Worm (Caenorhabditis elegans) whole organism, mixed stage, embryonic: ENCODE measurements around the gene pcn-1.

Source experiments
- M03D4.4 ChIP-seq: sonication (generic microtip); optimal IDR thresholded peaks from 2 replicates; lab custom pipeline; 2017; ENCODE audit warnings: mild to moderate bottlenecking, missing genetic modification characterization, missing compliant biosample characterization
- bed-3 ChIP-seq: fragments of 200-800 bp; sonication (Bioruptor generic); optimal IDR thresholded peaks from 3 replicates; lab custom pipeline; 2018; ENCODE audit warnings: mild to moderate bottlenecking, missing genetic modification characterization, moderate library complexity, missing compliant biosample characterization
- blmp-1 ChIP-seq: fragments of 150-350 bp; optimal IDR thresholded peaks from 2 replicates; lab custom pipeline; 2014; ENCODE audit warnings: missing biosample characterization, missing genetic modification characterization
- ceh-39 ChIP-seq: fragments of 150-350 bp; optimal IDR thresholded peaks from 2 replicates; lab custom pipeline; 2014; ENCODE audit warnings: missing biosample characterization, missing genetic modification characterization
- ceh-43 ChIP-seq: fragments of 200-800 bp; sonication (Bioruptor generic); optimal IDR thresholded peaks from 2 replicates; lab custom pipeline; 2018; ENCODE audit warnings: mild to moderate bottlenecking, missing genetic modification characterization, moderate library complexity, missing compliant biosample characterization
- ceh-83 ChIP-seq: fragments of 200-800 bp; sonication (Bioruptor generic); optimal IDR thresholded peaks from 2 replicates; lab custom pipeline; 2018; ENCODE audit warnings: mild to moderate bottlenecking, missing genetic modification characterization, missing compliant biosample characterization
- ces-1 ChIP-seq: fragments of 150-350 bp; optimal IDR thresholded peaks from 2 replicates; lab custom pipeline; 2014; ENCODE audit warnings: missing biosample characterization, missing genetic modification reagents, missing genetic modification characterization
- cnd-1 ChIP-seq: fragments of 200-800 bp; sonication (Bioruptor generic); optimal IDR thresholded peaks from 2 replicates; lab custom pipeline; 2018; ENCODE audit warnings: mild to moderate bottlenecking, missing genetic modification characterization, missing compliant biosample characterization
- drap-1 ChIP-seq: fragments of 200-800 bp; sonication (Bioruptor generic); optimal IDR thresholded peaks from 3 replicates; lab custom pipeline; 2018; ENCODE audit warnings: mild to moderate bottlenecking, missing genetic modification characterization, missing compliant biosample characterization
- elt-1 ChIP-seq: sonication (generic microtip); optimal IDR thresholded peaks from 2 replicates; lab custom pipeline; 2017; ENCODE audit warnings: missing genetic modification characterization, mild to moderate bottlenecking, missing compliant biosample characterization, antibody characterized with exemption, moderate library complexity, borderline replicate concordance; ENCODE audit not compliant: insufficient read depth
- elt-3 ChIP-seq: fragments of 150-350 bp; optimal IDR thresholded peaks from 2 replicates; lab custom pipeline; 2014; ENCODE audit warnings: missing biosample characterization, missing genetic modification characterization
- flh-1 ChIP-seq: fragments of 200-800 bp; sonication (Bioruptor generic); optimal IDR thresholded peaks from 2 replicates; lab custom pipeline; 2018; ENCODE audit warnings: mild to moderate bottlenecking, missing genetic modification characterization, moderate library complexity, missing compliant biosample characterization
- ham-2 ChIP-seq: fragments of 200-800 bp; sonication (Bioruptor generic); optimal IDR thresholded peaks from 2 replicates; lab custom pipeline; 2018; ENCODE audit warnings: mild to moderate bottlenecking, missing genetic modification characterization, missing compliant biosample characterization
- hlh-1 ChIP-seq: fragments of 150-350 bp; optimal IDR thresholded peaks from 2 replicates; lab custom pipeline; 2014; ENCODE audit warnings: missing biosample characterization, missing genetic modification reagents, missing genetic modification characterization
- lin-13 ChIP-seq: fragments of 150-350 bp; optimal IDR thresholded peaks from 2 replicates; lab custom pipeline; 2014; ENCODE audit warnings: missing biosample characterization, missing genetic modification characterization
- lin-32 ChIP-seq: fragments of 200-800 bp; sonication (Bioruptor generic); optimal IDR thresholded peaks from 2 replicates; lab custom pipeline; 2018; ENCODE audit warnings: mild to moderate bottlenecking, missing genetic modification characterization, missing compliant biosample characterization
- lsy-2 ChIP-seq: fragments of 150-350 bp; optimal IDR thresholded peaks from 2 replicates; lab custom pipeline; 2014; ENCODE audit warnings: missing biosample characterization, missing genetic modification characterization
- mab-5 ChIP-seq: fragments of 150-350 bp; optimal IDR thresholded peaks from 2 replicates; lab custom pipeline; 2014; ENCODE audit warnings: missing biosample characterization, missing genetic modification characterization
- mep-1 ChIP-seq: fragments of 150-350 bp; optimal IDR thresholded peaks from 2 replicates; lab custom pipeline; 2017; ENCODE audit warnings: missing biosample characterization, missing genetic modification reagents, missing genetic modification characterization, inconsistent platforms
- mls-2 ChIP-seq: sonication (generic microtip); optimal IDR thresholded peaks from 2 replicates; lab custom pipeline; 2016; ENCODE audit warnings: mild to moderate bottlenecking, missing genetic modification characterization, moderate library complexity, missing compliant biosample characterization
- nhr-12 ChIP-seq: fragments of 150-350 bp; optimal IDR thresholded peaks from 2 replicates; lab custom pipeline; 2014; ENCODE audit warnings: missing biosample characterization, missing genetic modification characterization
- nhr-2 ChIP-seq: fragments of 150-350 bp; optimal IDR thresholded peaks from 2 replicates; lab custom pipeline; 2014; ENCODE audit warnings: missing biosample characterization, missing genetic modification characterization
- nhr-237 ChIP-seq: fragments of 150-350 bp; optimal IDR thresholded peaks from 2 replicates; lab custom pipeline; 2014; ENCODE audit warnings: missing biosample characterization, missing genetic modification characterization
- nhr-28 ChIP-seq: fragments of 150-350 bp; optimal IDR thresholded peaks from 2 replicates; lab custom pipeline; 2014; ENCODE audit warnings: missing biosample characterization, missing genetic modification characterization
- nhr-76 ChIP-seq: sonication (generic microtip); optimal IDR thresholded peaks from 2 replicates; lab custom pipeline; 2017; ENCODE audit warnings: missing biosample characterization, missing genetic modification characterization
- pha-4 ChIP-seq: fragments of 150-350 bp; optimal IDR thresholded peaks from 2 replicates; lab custom pipeline; 2018; ENCODE audit warnings: missing biosample characterization, missing genetic modification reagents, missing genetic modification characterization
- sem-2 ChIP-seq: fragments of 200-800 bp; sonication (Bioruptor generic); optimal IDR thresholded peaks from 2 replicates; lab custom pipeline; 2018; ENCODE audit warnings: mild to moderate bottlenecking, missing genetic modification characterization, missing compliant biosample characterization
- snpc-4 ChIP-seq: fragments of 150-350 bp; optimal IDR thresholded peaks from 2 replicates; lab custom pipeline; 2014; ENCODE audit warnings: missing biosample characterization, missing genetic modification characterization
- sptf-1 ChIP-seq: sonication (generic microtip); optimal IDR thresholded peaks from 2 replicates; lab custom pipeline; 2017; ENCODE audit warnings: mild to moderate bottlenecking, missing genetic modification characterization, moderate library complexity, missing compliant biosample characterization
- tbx-8 ChIP-seq: fragments of 200-800 bp; sonication (Bioruptor generic); optimal IDR thresholded peaks from 2 replicates; lab custom pipeline; 2018; ENCODE audit warnings: mild to moderate bottlenecking, missing genetic modification characterization, moderate library complexity, missing compliant biosample characterization
- unc-120 ChIP-seq: sonication (generic microtip); optimal IDR thresholded peaks from 2 replicates; lab custom pipeline; 2017; ENCODE audit warnings: missing genetic modification characterization, missing compliant biosample characterization; ENCODE audit not compliant: poor library complexity, severe bottlenecking
- unc-39 ChIP-seq: fragments of 150-350 bp; optimal IDR thresholded peaks from 2 replicates; lab custom pipeline; 2014; ENCODE audit warnings: missing biosample characterization, missing genetic modification characterization
- unc-62 ChIP-seq: fragments of 150-350 bp; optimal IDR thresholded peaks from 2 replicates; lab custom pipeline; 2014; ENCODE audit warnings: missing biosample characterization, missing genetic modification reagents, missing genetic modification characterization
- zip-8 ChIP-seq: fragments of 150-350 bp; optimal IDR thresholded peaks from 2 replicates; lab custom pipeline; 2014; ENCODE audit warnings: missing biosample characterization, missing genetic modification characterization
- ztf-11 ChIP-seq: fragments of 150-350 bp; optimal IDR thresholded peaks from 2 replicates; lab custom pipeline; 2014; ENCODE audit warnings: missing biosample characterization, missing genetic modification characterization

pcn-1 gene

DNA sequence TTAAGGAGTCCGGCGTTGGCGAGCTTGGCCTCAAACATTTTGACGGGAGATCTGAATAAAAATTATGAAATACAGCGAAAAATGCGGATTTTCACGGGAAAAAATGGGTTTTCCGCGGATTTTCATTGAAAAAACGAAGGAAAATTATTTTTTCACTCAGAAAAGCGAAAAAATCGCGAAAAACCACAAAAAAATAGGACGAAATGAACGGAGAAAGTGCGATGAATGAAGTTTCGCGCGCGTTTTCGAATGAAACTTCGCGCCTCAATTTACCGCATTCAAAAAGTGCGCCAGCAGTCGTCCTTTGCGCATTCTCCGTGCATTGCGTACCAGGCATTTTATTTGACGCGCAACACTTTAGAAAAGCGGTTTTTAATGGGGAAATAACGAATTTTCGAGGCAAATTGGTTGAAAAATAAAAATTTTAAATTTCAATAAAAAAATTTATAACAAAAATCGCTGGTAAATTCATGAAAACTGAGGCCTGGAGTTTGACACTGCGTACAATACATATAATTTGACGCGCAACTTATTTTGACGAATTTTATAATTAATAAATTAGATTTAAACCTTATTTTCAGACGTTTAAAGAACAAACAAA is at the start of gene pcn-1:
Gene pcn-1, minus strand, starts transcription at position 51 of the 601 bp plus-strand sequence.
- TF ChIP-seq M03D4.4 (peak; percentile 12), blmp-1 (tag; lab: Kevin White, UChicago) (peak; percentile 39), cnd-1 (tag; lab: Kevin White, UChicago) (peak; percentile 33), elt-1 (tag; lab: Kevin White, UChicago) (no peak), lin-32 (GFP tag; lab: Kevin White, UChicago) (no peak), ceh-83 (GFP tag; lab: Kevin White, UChicago) (no peak), sptf-1 (peak; percentile 74), ham-2 (no peak), mep-1 (tag; lab: Kevin White, UChicago) (peak; percentile 89), nhr-2 (tag; lab: Kevin White, UChicago) (peak; percentile 56), nhr-76 (tag; lab: Kevin White, UChicago) (no peak), mab-5 (tag; lab: Kevin White, UChicago) (peak; percentile 76), ceh-43 (GFP tag; lab: Kevin White, UChicago) (peak; percentile 45), ztf-11 (tag; lab: Kevin White, UChicago) (no peak), unc-39 (tag; lab: Kevin White, UChicago) (no peak), nhr-12 (no peak), drap-1 (GFP tag; lab: Kevin White, UChicago) (peak; percentile 38), lsy-2 (tag; lab: Kevin White, UChicago) (peak; percentile 82), flh-1 (no peak), ceh-39 (tag; lab: Kevin White, UChicago) (peak; percentile 81), bed-3 (GFP tag; lab: Kevin White, UChicago) (no peak), zip-8 (tag; lab: Kevin White, UChicago) (no peak), tbx-8 (GFP tag; lab: Kevin White, UChicago) (peak; percentile 32), sem-2 (GFP tag; lab: Kevin White, UChicago) (no peak), pha-4 (tag; lab: Kevin White, UChicago) (peak; percentile 79), mls-2 (tag; lab: Kevin White, UChicago) (peak; percentile 27), nhr-237 (tag; lab: Kevin White, UChicago) (peak; percentile 57), snpc-4 (tag; lab: Kevin White, UChicago) (no peak), lin-13 (tag; lab: Kevin White, UChicago) (peak; percentile 97), unc-120 (peak; percentile 22), nhr-28 (tag; lab: Kevin White, UChicago) (no peak), elt-3 (no peak), unc-62 (no peak), hlh-1 (tag; lab: Kevin White, UChicago) (peak; percentile 1), ces-1 (GFP tag; lab: Kevin White, UChicago) (peak; percentile 86)

DNA sequence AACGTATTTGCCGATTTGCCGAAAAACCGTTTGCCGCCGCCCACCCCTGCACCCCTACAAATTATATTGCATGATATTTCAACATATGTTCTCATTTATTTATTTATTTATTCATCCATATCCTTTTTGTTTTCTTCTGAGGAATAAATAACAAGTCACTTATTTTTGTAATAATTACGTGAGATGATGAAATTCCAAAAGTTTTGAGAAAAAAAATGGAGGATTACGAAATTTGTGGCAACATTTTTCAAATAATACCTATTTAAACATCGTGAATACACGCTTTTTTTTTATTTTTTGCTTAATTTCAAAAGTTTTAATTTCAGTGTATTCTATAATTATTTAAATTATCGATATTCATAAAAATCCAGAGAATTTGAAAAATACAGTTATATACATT is 47.7 kb upstream of the pcn-1 start:
- TF ChIP-seq lin-32 (GFP tag; lab: Kevin White, UChicago) (no peak), elt-1 (tag; lab: Kevin White, UChicago) (no peak), unc-62 (no peak), mep-1 (tag; lab: Kevin White, UChicago) (no peak), tbx-8 (GFP tag; lab: Kevin White, UChicago) (no peak), nhr-76 (tag; lab: Kevin White, UChicago) (no peak), flh-1 (no peak), mab-5 (tag; lab: Kevin White, UChicago) (no peak), nhr-28 (tag; lab: Kevin White, UChicago) (no peak), unc-120 (no peak), sem-2 (GFP tag; lab: Kevin White, UChicago) (no peak), unc-39 (tag; lab: Kevin White, UChicago) (no peak)

DNA sequence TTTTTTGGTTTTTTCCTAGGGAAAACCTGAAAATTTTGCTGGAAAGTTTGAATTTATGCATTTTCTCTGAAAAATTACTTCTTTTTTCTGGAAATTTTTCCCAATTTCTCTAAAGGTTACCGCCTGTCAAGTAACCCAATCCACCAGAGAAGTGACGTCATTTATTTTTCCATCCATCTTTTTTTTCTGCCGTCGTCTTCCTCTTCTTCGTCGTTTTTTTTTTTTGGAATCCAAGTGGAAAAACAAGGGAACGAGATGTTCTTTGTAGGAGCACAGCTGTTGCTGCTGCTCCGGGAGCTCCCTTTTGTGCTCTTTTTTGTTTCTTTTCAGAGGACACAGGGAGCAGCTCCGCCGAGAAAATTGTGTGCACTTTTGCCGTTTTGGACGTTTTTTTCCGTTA is 45.1 kb upstream of the pcn-1 start:
- TF ChIP-seq sptf-1, result no peak

- TF ChIP-seq lsy-2 (tag; lab: Kevin White, UChicago) (no peak), drap-1 (GFP tag; lab: Kevin White, UChicago) (no peak), ces-1 (GFP tag; lab: Kevin White, UChicago) (peak; percentile 56), mep-1 (tag; lab: Kevin White, UChicago) (no peak), tbx-8 (GFP tag; lab: Kevin White, UChicago) (no peak), M03D4.4 (no peak), ham-2 (peak; percentile 17), ceh-43 (GFP tag; lab: Kevin White, UChicago) (no peak), nhr-237 (tag; lab: Kevin White, UChicago) (peak; percentile 17), lin-13 (tag; lab: Kevin White, UChicago) (no peak), hlh-1 (tag; lab: Kevin White, UChicago) (no peak), unc-120 (peak; percentile 36), nhr-28 (tag; lab: Kevin White, UChicago) (no peak), flh-1 (no peak), unc-62 (peak; percentile 19), sptf-1 (no peak), sem-2 (GFP tag; lab: Kevin White, UChicago) (no peak), snpc-4 (tag; lab: Kevin White, UChicago) (no peak)
Measured at ce11 chrIV:4093087-4093486, 43.8 kb upstream of the pcn-1 start.
